Worm (Caenorhabditis elegans): Measurements from ENCODE around the gene tag-51.

tag-51 gene

DNA sequence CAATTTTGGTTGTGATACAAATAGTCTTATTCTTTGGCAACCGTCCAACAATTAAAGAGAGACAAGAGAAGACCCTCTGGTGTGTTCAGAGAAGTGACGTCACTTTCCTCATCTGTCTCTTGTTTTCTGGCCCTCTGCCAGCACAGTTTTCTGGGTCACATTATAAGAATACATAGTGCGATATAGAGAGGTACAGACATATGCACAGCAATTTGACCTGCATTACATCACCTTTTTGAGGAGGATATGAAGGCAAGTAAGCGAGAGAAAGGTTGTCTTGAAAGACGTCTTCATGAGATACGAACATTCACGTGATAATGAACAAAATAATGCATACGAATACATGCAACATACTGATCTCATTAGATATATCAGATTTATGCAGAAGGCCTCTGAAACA lies 16.5 kb downstream of the tag-51 start:
- TF ChIP-seq nhr-76 (tag; optimal IDR thresholded peaks at IDR 0.05) (no peak), ZK546.5 (tag; optimal IDR thresholded peaks at IDR 0.05) (no peak), sea-2 (GFP tag; optimal IDR thresholded peaks at IDR 0.05) (no peak), nhr-28 (tag; optimal IDR thresholded peaks at IDR 0.05) (no peak), snpc-4 (tag; optimal IDR thresholded peaks at IDR 0.05) (no peak), nfya-1 (tag; optimal IDR thresholded peaks at IDR 0.05; ENCODE audit: insufficient read depth) (no peak), pqm-1 (tag; optimal IDR thresholded peaks at IDR 0.05) (no peak), mml-1 (tag; optimal IDR thresholded peaks at IDR 0.05) (no peak)

DNA sequence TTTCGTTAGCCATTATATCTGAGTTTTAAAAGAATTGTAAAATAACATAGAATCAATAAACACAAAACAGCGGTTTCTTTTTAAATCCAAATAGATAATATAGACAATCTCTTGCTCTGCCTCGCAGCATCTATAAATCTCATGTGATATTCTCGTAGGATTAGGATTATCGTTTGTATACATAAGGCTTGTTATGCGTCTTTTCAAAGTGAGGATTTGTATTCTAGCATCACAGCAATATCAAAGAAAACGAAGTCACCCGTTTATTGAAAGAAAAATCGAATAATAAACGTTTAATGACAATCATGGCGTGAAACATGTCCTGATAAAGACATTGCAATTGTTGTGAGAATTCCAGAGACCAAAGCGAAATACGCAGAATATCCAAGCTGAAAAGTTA lies 18.4 kb downstream of the tag-51 start, which contains the start of the genes T24C4.3 and clc-20:
T24C4.3 (minus strand) TSS at position 101 of the 400 bp plus-strand sequence.
clc-20 (plus strand) TSS at position 211 of the 400 bp plus-strand sequence.
- no peak for TF ChIP-seq mml-1 (tag; optimal IDR thresholded peaks at IDR 0.05)
- no peak for TF ChIP-seq tbx-2 (tag; optimal IDR thresholded peaks at IDR 0.05)
- TF ChIP-seq egl-27 (tag; optimal IDR thresholded peaks at IDR 0.05) = no peak
- TF ChIP-seq nhr-23 (tag; optimal IDR thresholded peaks at IDR 0.05) = no peak
- TF ChIP-seq ama-1 (optimal IDR thresholded peaks at IDR 0.05) = no peak
- TF ChIP-seq elt-2 (tag; optimal IDR thresholded peaks at IDR 0.05) = no peak
- TF ChIP-seq zag-1 (tag; optimal IDR thresholded peaks at IDR 0.05) = no peak
- TF ChIP-seq nhr-77 (tag; optimal IDR thresholded peaks at IDR 0.05) = no peak
- no peak for TF ChIP-seq pha-4 (tag; optimal IDR thresholded peaks at IDR 0.05)
- no peak for TF ChIP-seq nfya-1 (tag; optimal IDR thresholded peaks at IDR 0.05; ENCODE audit: insufficient read depth)
- TF ChIP-seq nhr-11 (tag; optimal IDR thresholded peaks at IDR 0.05) = no peak
- TF ChIP-seq ZK546.5 (tag; optimal IDR thresholded peaks at IDR 0.05) = no peak

DNA sequence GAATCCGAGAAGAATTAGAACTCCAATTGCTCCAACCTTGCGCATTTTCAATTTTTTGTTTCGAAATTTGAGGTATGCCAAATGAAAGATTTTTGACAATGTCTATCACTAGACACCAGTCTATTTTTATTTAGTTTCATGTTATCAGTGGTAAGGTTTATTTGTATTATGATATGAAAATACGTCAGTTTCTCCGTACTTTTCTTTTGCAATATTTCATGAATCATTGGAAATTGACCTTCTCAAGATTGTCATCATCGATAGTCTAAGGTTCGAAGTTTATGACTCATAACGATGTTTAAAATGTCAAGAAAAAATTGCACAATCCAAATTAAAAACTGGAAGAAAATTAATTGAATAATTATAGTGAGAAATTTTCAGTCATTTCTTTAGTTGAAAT lies 19.4 kb downstream of the tag-51 start, which contains the start of gene clc-19:
clc-19 (minus strand) TSS at position 135 of the 400 bp plus-strand sequence.
- peak; percentile 90 for TF ChIP-seq pqm-1 (tag; optimal IDR thresholded peaks at IDR 0.05)
- TF ChIP-seq ztf-11 (tag; optimal IDR thresholded peaks at IDR 0.05) = no peak
- TF ChIP-seq eor-1 (tag; optimal IDR thresholded peaks at IDR 0.05) = no peak
- TF ChIP-seq tbx-2 (tag; optimal IDR thresholded peaks at IDR 0.05) = no peak
- peak; percentile 30 for TF ChIP-seq elt-2 (tag; optimal IDR thresholded peaks at IDR 0.05)
- no peak for TF ChIP-seq nhr-11 (tag; optimal IDR thresholded peaks at IDR 0.05)
- TF ChIP-seq ceh-9 (tag; optimal IDR thresholded peaks at IDR 0.05) = no peak
- TF ChIP-seq nhr-25 (tag; optimal IDR thresholded peaks at IDR 0.05) = no peak

DNA sequence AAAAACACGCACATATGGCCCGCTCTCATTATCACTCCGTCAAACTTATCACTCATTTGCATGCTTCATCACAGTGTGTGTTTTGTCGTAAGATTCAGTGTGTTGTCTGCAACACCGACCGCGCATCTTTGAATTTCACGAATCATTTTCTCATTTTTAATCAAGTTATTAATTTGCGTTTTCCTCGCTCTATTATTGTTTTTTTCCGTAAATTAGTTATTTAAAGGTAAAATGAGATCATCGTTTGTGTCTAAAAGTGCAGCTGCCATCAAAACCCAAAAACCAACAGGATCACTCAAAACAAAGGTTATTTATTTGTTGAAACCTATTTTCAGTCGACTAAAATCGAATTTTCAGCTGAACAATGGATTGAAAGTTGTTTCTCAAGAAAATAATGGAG lies 25.6 kb downstream of the tag-51 start, which contains the start of the genes T24C4.5 and ucr-2.3:
T24C4.5 (minus strand) TSS at position 101 of the 400 bp plus-strand sequence.
ucr-2.3 (plus strand) TSS at position 227 of the 400 bp plus-strand sequence.
- TF ChIP-seq unc-39 (tag; optimal IDR thresholded peaks at IDR 0.05) (no peak), lin-39 (tag; optimal IDR thresholded peaks at IDR 0.05) (no peak), R02D3.7 (tag; optimal IDR thresholded peaks at IDR 0.05) (no peak), nhr-23 (tag; optimal IDR thresholded peaks at IDR 0.05) (no peak), daf-12 (tag; optimal IDR thresholded peaks at IDR 0.05) (no peak), nfya-1 (tag; optimal IDR thresholded peaks at IDR 0.05; ENCODE audit: insufficient read depth) (no peak), nhr-77 (tag; optimal IDR thresholded peaks at IDR 0.05) (no peak), nhr-76 (tag; optimal IDR thresholded peaks at IDR 0.05) (no peak), eor-1 (tag; optimal IDR thresholded peaks at IDR 0.05) (no peak), pha-4 (tag; optimal IDR thresholded peaks at IDR 0.05) (no peak), ceh-28 (tag; optimal IDR thresholded peaks at IDR 0.05) (no peak)

DNA sequence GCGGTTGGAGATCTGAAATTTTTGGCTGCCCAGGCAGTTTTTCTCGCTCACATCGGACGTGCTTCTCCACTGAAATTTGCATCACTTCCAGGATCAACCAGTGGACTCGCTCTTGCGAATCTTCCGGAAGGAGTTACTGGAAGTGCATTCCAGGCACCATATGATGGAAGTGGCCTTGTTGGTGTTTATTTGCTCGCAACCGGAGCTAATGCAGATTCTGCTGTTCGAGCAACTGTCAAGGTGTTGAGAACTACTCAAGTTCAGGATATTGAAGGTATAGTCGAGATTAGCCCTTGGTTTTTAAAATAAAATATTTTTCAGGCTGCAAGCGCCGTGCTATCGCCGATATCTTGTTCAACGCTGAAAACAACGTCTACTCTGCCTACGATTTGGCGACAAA lies 26.8 kb downstream of the tag-51 start:
- no peak for TF ChIP-seq fos-1 (tag; optimal IDR thresholded peaks at IDR 0.05)
- no peak for TF ChIP-seq egl-27 (tag; optimal IDR thresholded peaks at IDR 0.05)
- peak; percentile 8 for TF ChIP-seq nhr-43 (tag; optimal IDR thresholded peaks at IDR 0.05; ENCODE audit: poor library complexity, severe bottlenecking)

DNA sequence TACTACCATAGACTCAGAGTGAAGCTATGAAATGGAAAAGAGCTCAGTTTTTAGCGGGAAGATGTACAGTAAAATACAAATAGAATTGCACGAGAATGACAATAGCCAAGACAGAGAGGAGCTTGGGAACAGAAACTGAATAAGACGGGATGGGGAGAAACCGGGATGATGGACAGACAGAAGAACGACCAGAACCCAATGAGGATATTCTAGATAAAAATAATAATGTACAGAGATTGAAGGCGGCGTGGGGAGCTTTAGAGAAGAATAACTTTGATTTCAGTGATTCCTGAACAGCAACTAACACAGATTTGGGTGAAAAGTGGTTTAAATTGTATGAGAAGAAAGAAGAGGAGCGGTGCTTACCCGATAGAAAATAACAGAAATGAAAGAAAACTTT lies 27.4 kb downstream of the tag-51 start:
- no peak for TF ChIP-seq sea-2 (GFP tag; optimal IDR thresholded peaks at IDR 0.05)
- TF ChIP-seq mdl-1 (tag; optimal IDR thresholded peaks at IDR 0.05) = no peak
- no peak for TF ChIP-seq ZK546.5 (tag; optimal IDR thresholded peaks at IDR 0.05)
- TF ChIP-seq aly-2 (tag; optimal IDR thresholded peaks at IDR 0.05) = no peak
- TF ChIP-seq unc-62 (GFP tag; optimal IDR thresholded peaks at IDR 0.05) = no peak
- no peak for TF ChIP-seq nfya-1 (tag; optimal IDR thresholded peaks at IDR 0.05; ENCODE audit: insufficient read depth)
- no peak for TF ChIP-seq zag-1 (tag; optimal IDR thresholded peaks at IDR 0.05)
- no peak for TF ChIP-seq R02D3.7 (tag; optimal IDR thresholded peaks at IDR 0.05)
- no peak for TF ChIP-seq fkh-10 (GFP tag; optimal IDR thresholded peaks at IDR 0.05)
- no peak for TF ChIP-seq nhr-237 (tag; optimal IDR thresholded peaks at IDR 0.05)
- no peak for TF ChIP-seq nhr-76 (tag; optimal IDR thresholded peaks at IDR 0.05)
- no peak for TF ChIP-seq nhr-23 (tag; optimal IDR thresholded peaks at IDR 0.05)
- no peak for TF ChIP-seq elt-2 (tag; optimal IDR thresholded peaks at IDR 0.05)
